Fruit fly (Drosophila melanogaster): ENCODE data around the gene CG7432.

Gene CG7432

DNA sequence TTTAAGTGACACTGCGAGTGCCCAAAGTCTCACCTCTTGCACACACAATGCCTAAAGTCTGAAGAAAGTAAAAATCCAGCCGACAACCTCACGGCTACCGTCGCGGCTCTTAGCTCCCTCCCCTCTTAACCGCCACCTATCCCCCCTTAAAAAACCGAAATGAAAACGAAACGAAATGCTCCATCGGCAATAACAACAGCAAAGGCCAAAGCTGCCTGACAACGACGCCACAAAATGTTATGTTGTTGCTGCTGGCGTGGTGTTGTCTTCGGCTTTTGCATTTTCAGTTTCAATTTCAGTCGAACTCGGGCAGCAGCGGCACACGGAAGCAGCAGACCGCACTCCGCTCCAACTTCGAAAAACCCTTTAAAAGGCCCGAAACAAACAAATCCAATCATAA lies at the start of gene CG7432:
Gene CG7432, plus strand, starts transcription at position 295 of the 400 bp plus-strand sequence.
- no peak for TF ChIP-seq usp (GFP tag; optimal IDR thresholded peaks at IDR 0.05)
- no peak for TF ChIP-seq EcR (GFP tag; optimal IDR thresholded peaks at IDR 0.05)
- no peak for TF ChIP-seq pan (optimal IDR thresholded peaks at IDR 0.05)
- no peak for TF ChIP-seq Dll (optimal IDR thresholded peaks at IDR 0.05)
- TF ChIP-seq psq (optimal IDR thresholded peaks at IDR 0.05) = no peak
- no peak for TF ChIP-seq CG8478 (optimal IDR thresholded peaks at IDR 0.05)

DNA sequence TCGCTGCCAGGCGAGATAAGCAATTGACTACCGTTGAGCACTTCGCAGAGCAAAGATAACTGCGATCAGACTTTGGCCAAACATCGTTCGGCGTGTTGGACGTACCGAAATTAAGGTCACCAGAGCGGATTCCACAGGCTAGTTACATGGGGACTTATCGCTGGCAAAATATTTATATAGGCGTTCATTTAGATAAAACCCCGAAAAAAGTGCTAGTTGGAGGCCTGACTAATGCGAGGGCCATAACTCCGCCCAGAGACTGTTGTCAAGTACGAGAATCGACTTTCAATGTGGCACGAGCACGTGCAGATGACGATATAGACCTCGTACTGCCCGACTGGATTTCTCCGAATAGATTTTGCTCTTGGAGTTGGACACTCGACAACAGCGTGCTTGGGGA lies 44.9 kb upstream of the CG7432 start:
- TF ChIP-seq pan (optimal IDR thresholded peaks at IDR 0.05) (no peak), EcR (GFP tag; optimal IDR thresholded peaks at IDR 0.05) (no peak), CG8478 (optimal IDR thresholded peaks at IDR 0.05) (no peak), psq (optimal IDR thresholded peaks at IDR 0.05) (no peak), usp (GFP tag; optimal IDR thresholded peaks at IDR 0.05) (no peak), Dll (optimal IDR thresholded peaks at IDR 0.05) (no peak)

DNA sequence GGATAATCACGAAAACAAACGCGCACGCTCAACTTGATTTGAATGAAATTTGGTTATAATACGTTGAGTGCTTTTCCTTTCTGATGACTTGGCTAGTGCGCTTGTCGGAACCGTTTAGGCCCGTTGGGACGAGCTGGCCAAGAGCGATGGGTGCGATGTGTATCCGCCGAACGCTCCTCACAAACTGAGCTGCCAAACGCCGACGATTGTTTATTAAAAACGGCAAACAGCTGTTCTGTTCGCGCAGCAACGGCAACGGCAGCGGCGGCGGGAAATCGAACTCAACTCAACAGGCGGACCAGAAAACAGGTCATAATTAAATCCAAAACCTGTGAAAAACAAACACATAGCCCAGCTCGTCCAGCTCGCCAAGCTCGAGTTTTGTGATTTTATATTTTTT lies 43.9 kb upstream of the CG7432 start:
- TF ChIP-seq usp (GFP tag; optimal IDR thresholded peaks at IDR 0.05) (no peak), Dll (optimal IDR thresholded peaks at IDR 0.05) (no peak), CG8478 (optimal IDR thresholded peaks at IDR 0.05) (no peak), pan (optimal IDR thresholded peaks at IDR 0.05) (no peak), psq (optimal IDR thresholded peaks at IDR 0.05) (no peak), EcR (GFP tag; optimal IDR thresholded peaks at IDR 0.05) (no peak)

DNA sequence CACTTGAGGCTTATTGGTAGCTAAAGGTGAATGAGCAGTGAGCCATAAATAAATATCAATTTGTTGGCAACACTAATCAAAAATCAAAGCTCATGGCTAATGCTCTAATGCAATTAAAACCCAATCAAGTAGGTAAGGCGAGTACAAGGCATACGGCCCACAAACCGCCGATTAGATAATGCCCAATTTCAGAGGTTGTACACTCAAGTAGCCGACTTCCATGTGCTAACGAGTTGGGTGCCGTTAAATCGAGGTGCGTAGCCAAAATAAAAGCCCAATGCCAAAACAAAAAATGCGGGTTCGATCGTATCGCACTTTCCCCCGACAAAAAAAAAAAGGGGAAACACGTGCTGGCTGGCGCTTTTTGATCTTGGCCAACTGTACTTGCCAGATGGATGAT lies 42.8 kb upstream of the CG7432 start:
- TF ChIP-seq pan (optimal IDR thresholded peaks at IDR 0.05) = no peak
- no peak for TF ChIP-seq usp (GFP tag; optimal IDR thresholded peaks at IDR 0.05)
- no peak for TF ChIP-seq CG8478 (optimal IDR thresholded peaks at IDR 0.05)
- no peak for TF ChIP-seq EcR (GFP tag; optimal IDR thresholded peaks at IDR 0.05)
- no peak for TF ChIP-seq psq (optimal IDR thresholded peaks at IDR 0.05)
- TF ChIP-seq Dll (optimal IDR thresholded peaks at IDR 0.05) = no peak

DNA sequence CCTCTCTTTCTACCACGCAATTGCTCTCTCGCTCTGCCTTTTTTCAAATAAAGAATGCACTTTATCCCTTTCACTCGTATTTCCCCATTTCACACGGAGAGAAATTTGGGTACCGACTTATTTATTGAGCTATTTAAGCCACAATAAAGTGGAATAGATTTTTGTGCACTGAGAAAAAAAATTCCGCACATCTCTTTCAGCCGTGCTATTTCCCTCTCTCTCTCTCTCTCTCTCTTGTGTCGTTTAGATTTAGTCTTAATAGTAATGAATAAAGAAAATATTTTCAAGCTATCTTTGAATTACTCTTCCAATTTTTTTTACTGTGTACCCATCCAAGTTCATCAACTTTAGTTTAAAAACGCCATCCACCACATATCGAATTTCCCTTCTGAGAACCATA lies 41.2 kb upstream of the CG7432 start:
- no peak for TF ChIP-seq CG8478 (optimal IDR thresholded peaks at IDR 0.05)
- no peak for TF ChIP-seq Dll (optimal IDR thresholded peaks at IDR 0.05)
- no peak for TF ChIP-seq usp (GFP tag; optimal IDR thresholded peaks at IDR 0.05)
- TF ChIP-seq pan (optimal IDR thresholded peaks at IDR 0.05) = no peak
- TF ChIP-seq EcR (GFP tag; optimal IDR thresholded peaks at IDR 0.05) = no peak
- TF ChIP-seq psq (optimal IDR thresholded peaks at IDR 0.05) = no peak

DNA sequence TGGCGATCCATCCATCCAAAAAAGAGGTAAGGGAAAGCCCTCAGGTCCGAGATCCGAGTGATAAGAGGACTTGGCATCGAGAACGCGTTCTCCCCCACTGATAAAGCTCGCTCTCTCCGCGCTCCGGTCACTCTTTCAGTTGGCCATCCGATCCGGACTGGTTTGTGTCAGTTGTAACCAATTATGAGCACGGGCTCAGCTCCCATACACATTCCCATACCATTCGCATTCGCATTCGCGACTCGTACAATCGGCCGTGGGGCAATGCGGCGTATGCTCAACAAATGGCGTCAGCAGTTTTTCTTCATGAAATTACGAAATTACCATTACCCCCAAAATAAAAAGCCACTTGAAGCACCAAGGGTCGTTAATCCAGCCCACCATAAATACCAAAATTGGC lies 40.3 kb upstream of the CG7432 start:
- no peak for TF ChIP-seq psq (optimal IDR thresholded peaks at IDR 0.05)
- TF ChIP-seq Dll (optimal IDR thresholded peaks at IDR 0.05) = no peak
- no peak for TF ChIP-seq pan (optimal IDR thresholded peaks at IDR 0.05)
- no peak for TF ChIP-seq EcR (GFP tag; optimal IDR thresholded peaks at IDR 0.05)
- no peak for TF ChIP-seq CG8478 (optimal IDR thresholded peaks at IDR 0.05)
- TF ChIP-seq usp (GFP tag; optimal IDR thresholded peaks at IDR 0.05) = no peak

DNA sequence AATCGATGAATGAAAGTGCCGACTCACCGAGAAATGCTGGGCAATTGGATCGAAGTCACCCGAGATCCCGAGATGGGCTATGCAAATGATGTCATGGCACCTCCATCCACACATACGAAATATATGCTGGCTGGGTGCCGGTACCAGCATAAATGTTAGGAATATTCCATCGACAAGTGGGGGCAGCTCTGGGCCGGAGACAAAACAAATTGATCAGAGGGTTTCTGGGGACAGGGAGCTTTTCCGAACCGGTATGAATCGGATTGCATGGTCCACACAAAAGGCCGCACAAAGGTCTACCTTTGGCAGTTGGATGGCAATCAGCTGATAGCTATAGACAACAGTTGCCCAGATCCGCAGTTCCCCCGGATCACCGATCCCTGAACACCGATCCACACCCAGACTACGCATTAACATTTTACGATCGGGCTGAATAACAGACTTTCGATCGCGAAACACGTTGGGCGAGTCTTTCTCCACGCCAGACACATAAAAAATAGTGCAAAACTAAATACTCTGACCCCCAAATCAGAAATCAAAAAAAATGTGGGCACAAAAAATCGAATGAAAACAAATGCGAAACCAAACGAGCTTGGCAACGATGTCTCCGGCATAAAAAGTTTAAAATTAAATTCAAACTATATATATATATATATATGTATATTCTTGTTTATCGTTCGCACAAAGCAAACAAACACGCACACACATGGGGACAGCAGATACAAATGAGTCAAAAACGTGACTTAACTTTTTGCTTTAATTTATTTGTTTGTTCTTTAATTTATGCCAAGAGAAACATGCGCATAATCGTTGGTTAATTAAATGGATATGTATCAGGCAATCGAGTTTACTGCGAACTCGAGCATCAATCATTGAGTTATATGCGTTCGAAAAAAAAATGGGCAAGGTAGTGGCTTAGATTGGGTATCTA lies 39.2 kb upstream of the CG7432 start:
- no peak for TF ChIP-seq Dll (optimal IDR thresholded peaks at IDR 0.05)
- TF ChIP-seq pan (optimal IDR thresholded peaks at IDR 0.05) = no peak
- TF ChIP-seq usp (GFP tag; optimal IDR thresholded peaks at IDR 0.05) = no peak
- TF ChIP-seq EcR (GFP tag; optimal IDR thresholded peaks at IDR 0.05) = no peak
- TF ChIP-seq CG8478 (optimal IDR thresholded peaks at IDR 0.05) = no peak
- no peak for TF ChIP-seq psq (optimal IDR thresholded peaks at IDR 0.05)

DNA sequence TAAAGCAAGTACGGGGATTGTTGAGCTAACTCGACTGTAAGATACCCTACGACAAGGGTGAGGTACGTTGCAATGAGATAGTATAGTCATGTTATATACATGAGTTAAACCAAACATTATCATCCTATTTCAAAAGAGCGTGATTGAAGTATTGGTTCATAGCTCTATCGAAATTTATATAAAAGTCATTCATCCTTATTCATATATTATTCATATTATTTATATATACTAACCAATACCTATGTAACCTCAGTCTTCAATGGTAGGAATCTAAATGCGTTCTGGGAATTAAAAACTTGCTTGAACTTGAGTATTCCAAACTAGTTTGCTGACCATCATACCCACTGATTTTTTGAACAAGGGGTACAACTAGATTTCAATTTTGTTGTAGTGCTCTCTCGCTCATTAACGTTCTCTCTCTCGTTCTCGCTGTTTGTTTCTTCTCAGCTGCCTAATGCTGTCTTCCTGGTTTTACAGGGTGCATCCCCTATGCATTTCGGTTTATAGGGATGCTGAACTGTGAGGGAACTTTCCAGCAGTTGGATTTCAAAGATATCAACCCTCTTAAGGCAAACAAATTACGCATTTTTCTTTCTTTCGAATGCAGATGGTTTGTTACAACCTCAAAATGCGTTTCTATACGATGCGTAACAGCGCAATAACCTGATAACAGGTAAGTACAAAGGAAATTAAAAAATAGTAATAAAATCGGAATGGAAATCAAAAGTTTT lies 36.9 kb upstream of the CG7432 start:
- no peak for TF ChIP-seq CG8478 (optimal IDR thresholded peaks at IDR 0.05)
- TF ChIP-seq psq (optimal IDR thresholded peaks at IDR 0.05) = no peak
- TF ChIP-seq EcR (GFP tag; optimal IDR thresholded peaks at IDR 0.05) = no peak
- no peak for TF ChIP-seq pan (optimal IDR thresholded peaks at IDR 0.05)
- TF ChIP-seq Dll (optimal IDR thresholded peaks at IDR 0.05) = no peak
- TF ChIP-seq usp (GFP tag; optimal IDR thresholded peaks at IDR 0.05) = no peak

DNA sequence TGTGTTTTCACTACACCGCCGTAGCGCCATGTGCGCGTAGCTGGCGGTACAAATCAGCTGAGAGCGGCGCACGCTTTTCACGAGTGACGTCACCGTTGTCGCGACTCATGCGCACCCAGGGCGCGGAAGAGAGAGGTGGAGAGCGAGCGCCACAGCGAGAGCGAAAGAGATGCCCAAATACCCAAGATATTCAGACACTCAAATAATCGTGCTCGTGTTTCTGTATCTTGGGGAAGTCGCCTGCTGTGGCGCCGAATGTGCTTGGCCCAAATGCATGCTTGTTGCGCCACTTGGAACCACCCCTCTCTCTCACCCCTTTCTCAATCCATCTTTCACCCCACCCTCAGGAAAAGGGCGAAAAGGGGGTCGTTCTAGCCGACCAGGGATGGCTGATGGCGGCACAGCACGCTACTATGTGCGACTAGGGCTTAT lies 32.1 kb upstream of the CG7432 start, which contains the start of gene CG6231:
Gene CG6231, minus strand, starts transcription at position 34 of the 432 bp plus-strand sequence.
- TF ChIP-seq Dll (optimal IDR thresholded peaks at IDR 0.05) (no peak), usp (GFP tag; optimal IDR thresholded peaks at IDR 0.05) (no peak), EcR (GFP tag; optimal IDR thresholded peaks at IDR 0.05) (no peak), pan (optimal IDR thresholded peaks at IDR 0.05) (no peak), psq (optimal IDR thresholded peaks at IDR 0.05) (no peak), CG8478 (optimal IDR thresholded peaks at IDR 0.05) (no peak)

DNA sequence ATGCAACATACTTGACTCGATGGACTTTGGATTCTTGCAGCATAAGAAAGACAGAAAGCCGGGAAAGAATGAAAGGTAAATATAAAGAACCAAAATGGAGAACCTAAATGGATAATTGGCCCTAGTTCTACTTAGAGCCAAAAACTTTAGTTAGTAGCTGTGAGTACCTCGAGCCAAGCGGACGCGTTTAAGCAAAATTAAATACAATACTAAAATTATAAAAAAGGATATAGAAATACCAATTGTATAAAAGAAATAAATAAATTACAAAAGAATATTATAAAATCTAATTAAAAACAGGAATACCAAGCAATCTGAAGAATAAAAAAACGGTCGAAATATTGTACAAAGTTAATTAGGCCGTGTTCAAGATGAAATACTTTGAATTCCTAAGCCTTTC lies 30.2 kb upstream of the CG7432 start, which contains the start of gene CG34138:
Gene CG34138, plus strand, starts transcription at position 301 of the 400 bp plus-strand sequence.
- TF ChIP-seq Dll (optimal IDR thresholded peaks at IDR 0.05) (no peak), EcR (GFP tag; optimal IDR thresholded peaks at IDR 0.05) (no peak), usp (GFP tag; optimal IDR thresholded peaks at IDR 0.05) (no peak), psq (optimal IDR thresholded peaks at IDR 0.05) (no peak), pan (optimal IDR thresholded peaks at IDR 0.05) (no peak), CG8478 (optimal IDR thresholded peaks at IDR 0.05) (no peak)

DNA sequence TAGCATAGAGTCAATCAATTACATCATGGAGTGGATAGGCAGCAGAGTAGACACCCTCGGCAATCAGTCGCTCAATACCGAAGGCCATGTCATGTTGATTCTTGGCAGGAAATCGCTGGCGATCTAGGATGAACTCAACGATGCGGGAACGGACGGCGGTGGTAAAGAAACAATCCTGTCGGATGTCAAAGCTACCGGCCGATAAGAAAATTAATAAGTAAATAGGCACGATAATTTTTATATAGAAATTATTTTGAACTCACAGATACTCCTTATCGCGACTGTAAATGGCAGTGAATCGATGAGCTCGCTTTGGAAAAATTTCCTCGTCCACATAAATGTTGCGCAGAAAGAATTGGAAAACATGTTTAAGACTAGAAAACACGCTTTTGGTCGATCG lies 26.8 kb upstream of the CG7432 start:
- no peak for TF ChIP-seq psq (optimal IDR thresholded peaks at IDR 0.05)
- TF ChIP-seq pan (optimal IDR thresholded peaks at IDR 0.05) = no peak
- no peak for TF ChIP-seq Dll (optimal IDR thresholded peaks at IDR 0.05)
- TF ChIP-seq usp (GFP tag; optimal IDR thresholded peaks at IDR 0.05) = no peak
- no peak for TF ChIP-seq EcR (GFP tag; optimal IDR thresholded peaks at IDR 0.05)
- no peak for TF ChIP-seq CG8478 (optimal IDR thresholded peaks at IDR 0.05)
